Worm (Caenorhabditis elegans): ENCODE results near the gene sos-1.
A peak's percentile ranks its signal among the peaks of the same experiment; 100 is the strongest.
"Not testable (repeated sequence)": the region's sequence is repeated elsewhere in the genome, so short reads cannot be mapped to it uniquely, and the experiment has no call there.

Gene sos-1

DNA sequence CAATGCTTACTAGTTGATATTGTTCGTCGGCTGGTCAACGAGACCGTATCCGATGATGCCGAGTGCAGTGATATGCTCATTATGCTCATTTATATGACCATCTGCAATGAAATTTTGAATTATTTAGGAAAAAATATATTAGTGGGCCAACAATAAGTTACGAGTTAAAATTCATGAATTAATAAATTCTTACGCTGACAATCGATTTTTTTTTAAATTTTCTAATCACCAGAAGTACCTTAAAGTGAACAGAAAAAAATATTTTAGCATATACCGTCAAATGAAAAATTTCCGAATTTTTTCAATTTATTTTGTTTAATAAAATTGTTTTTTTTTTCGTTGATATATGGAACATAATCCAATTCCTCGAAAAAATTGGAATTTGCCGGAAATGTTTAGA lies at the start of gene sos-1:
TSS of gene sos-1 (minus strand) at position 101 of the 400 bp plus-strand sequence.
- TF ChIP-seq him-1 (tag; optimal IDR thresholded peaks at IDR 0.05) (no peak), dao-5 (tag; optimal IDR thresholded peaks at IDR 0.05) (no peak), W03F9.2 (tag; optimal IDR thresholded peaks at IDR 0.05) (no peak)

DNA sequence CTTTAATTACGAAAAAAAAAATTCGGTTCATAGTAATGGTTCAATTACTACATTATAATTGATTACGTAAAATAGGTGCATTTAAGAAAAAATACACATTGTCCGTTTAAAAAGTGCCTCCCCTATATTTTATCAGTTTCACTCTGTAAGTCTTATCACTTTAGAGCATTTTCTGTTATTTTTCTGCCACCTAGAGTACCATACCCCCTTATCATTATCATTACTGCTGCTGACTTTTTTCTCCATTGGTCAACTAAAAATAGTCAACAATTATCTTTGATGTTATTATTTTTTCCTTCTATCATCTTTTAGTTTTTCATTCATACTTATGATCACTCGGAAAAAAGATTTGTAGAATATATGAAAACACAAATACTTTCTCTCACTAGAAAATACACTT lies 49.4 kb upstream of the sos-1 start:
- TF ChIP-seq dao-5 (tag; optimal IDR thresholded peaks at IDR 0.05) = no peak
- TF ChIP-seq him-1 (tag; optimal IDR thresholded peaks at IDR 0.05) = no peak
- no peak for TF ChIP-seq W03F9.2 (tag; optimal IDR thresholded peaks at IDR 0.05)

DNA sequence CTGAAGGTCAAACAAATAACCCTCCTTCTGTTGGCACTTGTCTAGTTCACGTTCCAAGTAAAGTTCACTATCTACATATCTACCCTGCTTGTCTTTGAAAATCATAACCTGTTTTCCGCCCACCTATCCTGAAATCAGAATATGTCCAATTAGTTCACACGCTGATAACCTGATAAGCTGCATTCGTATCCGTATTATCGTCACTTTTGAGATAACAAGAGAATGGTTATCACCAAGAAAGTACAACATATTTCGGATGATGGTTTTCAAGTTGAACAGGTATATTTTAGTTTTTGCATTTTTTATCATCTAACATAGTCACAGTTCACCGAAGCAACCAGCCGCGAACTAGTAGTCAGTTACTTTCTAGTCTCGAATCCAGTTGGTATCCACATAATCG lies 41.7 kb upstream of the sos-1 start:
- no peak for TF ChIP-seq him-1 (tag; optimal IDR thresholded peaks at IDR 0.05)
- TF ChIP-seq W03F9.2 (tag; optimal IDR thresholded peaks at IDR 0.05) = no peak
- TF ChIP-seq dao-5 (tag; optimal IDR thresholded peaks at IDR 0.05) = no peak

DNA sequence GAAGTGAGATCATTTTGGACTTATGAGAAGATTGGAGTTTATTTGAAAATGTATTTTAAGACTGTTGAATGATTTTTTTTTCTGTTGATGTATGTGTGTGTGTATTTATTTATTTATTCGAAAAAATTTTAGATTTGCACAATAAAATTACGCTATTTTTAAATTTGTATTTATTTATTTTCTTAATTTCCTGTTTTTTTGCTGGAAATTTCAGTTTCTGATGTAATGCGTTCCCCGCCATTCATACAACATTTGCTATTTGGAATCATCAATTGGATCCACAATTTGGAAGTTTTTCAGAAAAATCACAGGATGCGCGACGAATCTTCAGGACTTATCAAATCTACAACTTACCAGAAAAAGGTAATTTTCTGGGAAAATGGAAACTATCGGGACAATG lies 35.9 kb upstream of the sos-1 start, which contains the start of gene Y61A9LA.1:
TSS of gene Y61A9LA.1 (plus strand) at position 301 of the 400 bp plus-strand sequence.
- TF ChIP-seq him-1 (tag; optimal IDR thresholded peaks at IDR 0.05) (no peak), dao-5 (tag; optimal IDR thresholded peaks at IDR 0.05) (no peak), W03F9.2 (tag; optimal IDR thresholded peaks at IDR 0.05) (no peak)

DNA sequence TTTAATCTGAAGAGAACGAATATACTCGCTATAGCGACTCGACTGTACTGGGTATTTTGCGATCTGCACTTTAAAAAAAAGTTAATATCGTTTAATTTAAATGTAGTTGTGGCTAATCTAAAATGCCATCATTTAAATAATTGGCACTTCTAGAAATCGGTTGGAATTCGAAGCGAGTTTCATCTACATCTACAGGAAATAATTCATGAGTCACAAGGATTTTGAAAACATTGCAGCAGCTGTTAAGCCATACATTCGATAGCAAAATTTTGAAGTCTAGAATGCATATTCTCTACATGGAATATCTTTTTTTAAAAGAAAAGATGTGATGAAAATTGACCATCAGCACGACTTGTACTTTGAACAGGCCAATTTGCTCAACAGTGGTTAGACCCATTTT lies 31.5 kb upstream of the sos-1 start:
- TF ChIP-seq him-1 (tag; optimal IDR thresholded peaks at IDR 0.05) (no peak), W03F9.2 (tag; optimal IDR thresholded peaks at IDR 0.05) (no peak), dao-5 (tag; optimal IDR thresholded peaks at IDR 0.05) (no peak)

DNA sequence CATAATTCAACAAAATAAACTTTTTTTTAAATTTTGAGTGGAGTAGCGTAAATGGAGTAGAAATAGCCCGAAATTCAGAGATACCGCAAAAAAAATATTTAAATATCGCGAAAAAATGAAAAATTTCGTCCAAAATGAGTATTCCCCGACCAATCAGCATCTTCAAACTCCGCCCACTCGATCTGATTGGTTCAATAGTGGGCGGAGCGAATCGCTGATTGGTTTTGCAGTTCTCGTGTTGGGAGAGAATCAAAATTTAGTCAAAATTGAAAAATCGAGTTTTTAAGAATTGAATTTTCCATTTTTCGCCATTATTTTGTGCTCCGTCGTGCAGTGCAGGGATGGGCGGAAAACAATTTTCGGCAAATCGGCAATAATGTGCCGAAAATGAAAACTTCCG lies 26.4 kb upstream of the sos-1 start:
- TF ChIP-seq dao-5 (tag; optimal IDR thresholded peaks at IDR 0.05) (no peak), W03F9.2 (tag; optimal IDR thresholded peaks at IDR 0.05) (no peak), him-1 (tag; optimal IDR thresholded peaks at IDR 0.05) (no peak)

DNA sequence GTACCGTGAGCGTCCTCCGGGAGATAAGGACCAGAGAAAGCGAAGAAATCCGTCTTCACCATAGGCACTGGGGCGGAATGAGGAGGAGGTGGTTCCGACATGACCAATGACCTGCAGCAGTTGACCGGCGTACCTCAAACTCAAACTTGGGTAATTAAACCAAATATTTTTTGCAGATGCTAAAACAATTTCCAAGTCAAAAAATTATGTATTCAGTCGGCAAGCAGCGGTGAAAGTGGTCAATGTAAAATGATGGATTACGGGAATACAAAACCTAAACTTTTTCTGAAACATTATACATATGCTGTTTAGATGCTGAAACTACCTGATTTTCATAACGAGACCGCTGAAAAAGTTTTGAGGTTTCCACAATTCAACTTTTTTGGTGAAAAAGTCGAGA lies 24.7 kb upstream of the sos-1 start, which contains the start of gene hpo-39:
TSS of gene hpo-39 (minus strand) at position 101 of the 400 bp plus-strand sequence.
- not testable (repeated sequence) for TF ChIP-seq dao-5, him-1, W03F9.2 (tag; optimal IDR thresholded peaks at IDR 0.05)

DNA sequence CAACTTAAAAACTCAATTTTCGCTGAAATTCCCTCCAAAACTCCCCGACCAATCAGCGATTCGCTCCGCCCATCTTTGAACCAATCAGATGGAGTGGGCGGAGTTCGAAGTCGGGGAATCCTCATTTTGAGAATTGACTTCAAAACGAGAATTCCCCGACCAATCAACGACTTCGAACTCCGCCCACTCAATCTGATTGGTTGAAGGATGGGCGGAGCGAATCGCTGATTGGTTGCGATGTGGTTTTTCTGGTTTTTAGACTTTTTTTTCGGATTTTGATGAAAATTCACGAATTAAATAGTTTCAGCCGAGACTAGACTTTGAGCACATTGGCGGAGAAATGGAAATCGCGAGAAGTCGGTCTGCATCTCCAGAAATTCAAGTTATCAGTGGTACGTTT lies 22.9 kb upstream of the sos-1 start:
- TF ChIP-seq W03F9.2 (tag; optimal IDR thresholded peaks at IDR 0.05) (no peak), dao-5 (tag; optimal IDR thresholded peaks at IDR 0.05) (no peak), him-1 (tag; optimal IDR thresholded peaks at IDR 0.05) (no peak)

DNA sequence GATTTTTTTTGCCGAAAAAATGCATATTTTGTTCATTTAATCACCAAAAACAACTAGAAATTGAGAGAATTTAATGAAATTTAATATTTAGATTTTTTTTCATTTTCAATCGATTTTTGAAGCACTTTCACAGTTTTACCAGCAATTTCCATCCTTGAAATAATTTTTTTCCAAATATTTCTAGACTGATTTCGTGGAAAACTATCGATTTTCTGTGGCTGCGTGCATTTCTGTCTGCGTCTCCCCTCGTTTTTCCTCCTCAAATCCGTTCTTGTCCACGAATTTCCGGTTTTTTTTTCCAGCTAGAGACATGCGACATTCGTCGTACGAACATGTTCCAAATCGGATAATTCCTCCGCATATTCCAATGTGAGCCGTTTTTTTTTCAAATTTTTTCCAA lies 21.7 kb upstream of the sos-1 start, which contains the start of gene Y61A9LA.3:
TSS of gene Y61A9LA.3 (plus strand) at position 301 of the 400 bp plus-strand sequence.
- no peak for TF ChIP-seq him-1 (tag; optimal IDR thresholded peaks at IDR 0.05)
- no peak for TF ChIP-seq dao-5 (tag; optimal IDR thresholded peaks at IDR 0.05)
- no peak for TF ChIP-seq W03F9.2 (tag; optimal IDR thresholded peaks at IDR 0.05)

DNA sequence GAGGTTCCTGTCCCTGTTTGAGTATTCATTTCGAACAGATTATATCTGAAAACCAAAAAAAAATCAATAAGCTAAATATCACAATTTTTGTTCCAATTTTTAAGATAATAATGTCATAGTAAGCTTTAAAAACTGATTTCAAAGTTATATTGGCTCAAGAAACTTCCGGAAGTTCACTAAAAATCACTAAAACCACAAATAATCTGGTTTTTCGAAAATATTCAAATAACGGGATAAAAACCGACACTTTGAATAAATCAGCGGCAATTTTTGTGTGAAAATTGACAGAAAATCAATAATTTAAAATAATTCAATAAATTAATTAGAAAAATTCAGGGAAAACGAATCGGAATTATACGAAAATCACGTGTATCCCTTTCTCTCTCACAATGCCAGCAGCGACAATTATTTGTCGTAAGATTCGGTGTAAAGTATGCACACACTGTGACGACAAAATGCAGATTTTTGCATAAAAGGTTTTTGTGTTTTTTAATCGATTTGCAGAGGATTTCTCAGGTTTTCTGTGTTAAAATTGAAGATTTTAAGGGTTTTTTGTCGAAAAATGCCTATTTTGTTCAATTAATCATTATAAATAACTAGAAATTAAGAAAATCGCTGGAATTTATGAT lies 21.0 kb upstream of the sos-1 start, which contains the start of gene sut-2:
TSS of gene sut-2 (minus strand) at position 51 of the 629 bp plus-strand sequence.
- TF ChIP-seq W03F9.2 (tag; optimal IDR thresholded peaks at IDR 0.05) (peak; percentile 38), dao-5 (tag; optimal IDR thresholded peaks at IDR 0.05) (no peak)

DNA sequence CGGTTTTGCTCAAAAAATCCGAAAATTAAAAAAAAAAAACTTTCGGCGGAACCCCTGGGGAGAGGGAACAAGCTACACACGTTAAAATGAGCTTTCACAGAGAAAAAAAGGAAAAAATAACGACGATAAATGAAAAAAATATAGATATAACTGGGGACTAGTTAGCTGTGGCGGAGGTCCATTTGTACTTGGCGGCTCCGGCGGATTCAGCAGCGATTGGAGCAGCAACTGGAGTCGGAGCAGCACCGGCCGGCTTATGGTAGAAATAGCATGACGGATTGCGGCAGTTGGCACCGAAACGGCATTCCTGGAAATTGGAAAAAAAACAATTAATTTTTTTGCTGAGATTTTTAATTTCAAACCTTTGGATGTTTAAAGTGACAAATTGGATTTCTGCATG lies 13.4 kb upstream of the sos-1 start:
- TF ChIP-seq W03F9.2 (tag; optimal IDR thresholded peaks at IDR 0.05) (no peak), him-1 (tag; optimal IDR thresholded peaks at IDR 0.05) (no peak), dao-5 (tag; optimal IDR thresholded peaks at IDR 0.05) (no peak)

DNA sequence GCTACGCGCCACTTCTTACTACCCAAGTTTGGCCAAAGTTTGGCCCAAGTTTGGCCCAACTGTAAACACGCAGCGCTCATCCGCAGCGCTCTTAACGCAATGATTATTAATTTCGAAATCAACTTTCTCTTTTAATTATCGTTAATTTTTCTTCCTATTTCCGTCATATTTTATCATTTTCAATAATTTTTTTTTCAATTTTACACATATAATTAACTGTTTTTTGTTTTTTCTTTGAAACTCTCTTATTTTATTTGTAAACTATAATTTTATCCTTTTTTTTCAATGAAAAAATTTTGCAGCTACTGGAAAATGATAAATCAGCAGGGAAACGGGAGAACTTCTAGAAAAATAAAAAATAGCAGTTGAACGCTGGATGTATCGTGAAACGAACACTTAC lies 11.3 kb upstream of the sos-1 start, which contains the start of gene Y61A9LA.4:
TSS of gene Y61A9LA.4 (plus strand) at position 301 of the 400 bp plus-strand sequence.
- not testable (repeated sequence) for TF ChIP-seq W03F9.2, dao-5, him-1 (tag; optimal IDR thresholded peaks at IDR 0.05)

DNA sequence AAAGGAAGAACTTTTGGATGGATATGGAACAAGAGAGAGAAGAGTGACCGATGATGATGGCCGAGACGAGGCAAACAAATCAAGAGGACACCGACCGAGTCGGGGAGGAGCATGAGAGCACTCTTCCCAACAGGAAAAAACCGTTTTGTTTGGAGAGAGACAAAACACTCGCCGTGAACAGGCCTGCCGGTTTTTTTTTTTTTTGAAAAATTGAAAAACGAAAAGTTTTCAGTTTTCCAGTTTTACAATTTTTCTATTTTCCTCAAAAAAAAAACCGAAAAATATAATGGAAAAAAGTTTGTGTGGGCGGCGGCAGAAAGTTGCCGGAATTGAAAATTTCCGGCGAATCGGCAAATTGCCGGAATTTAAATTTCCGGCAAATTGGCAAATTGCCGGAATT lies 10.6 kb upstream of the sos-1 start, which contains the start of gene Y61A9LA.7:
TSS of gene Y61A9LA.7 (minus strand) at position 101 of the 400 bp plus-strand sequence.
- TF ChIP-seq dao-5 (tag; optimal IDR thresholded peaks at IDR 0.05) (no peak), him-1 (tag; optimal IDR thresholded peaks at IDR 0.05) (no peak), W03F9.2 (tag; optimal IDR thresholded peaks at IDR 0.05) (no peak)

DNA sequence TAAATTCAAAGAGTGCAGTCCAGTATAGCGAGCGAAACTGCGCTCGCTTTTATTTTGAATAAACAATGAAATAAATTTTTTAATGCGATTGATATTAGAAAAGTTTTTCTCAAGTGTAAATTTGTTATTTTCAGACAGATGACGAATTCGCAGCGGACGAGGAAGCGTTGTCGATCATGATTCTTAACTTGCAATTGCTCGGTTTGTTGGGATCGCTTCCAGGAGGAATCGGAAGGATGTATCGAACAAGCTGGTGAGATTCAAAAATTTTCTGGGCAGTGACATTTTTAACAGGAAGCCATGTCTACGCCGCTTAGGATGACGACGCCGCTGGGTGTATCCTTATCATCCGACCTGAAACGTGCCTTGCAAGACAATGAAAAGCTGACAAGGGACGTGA lies 4.5 kb upstream of the sos-1 start, which contains the start of gene Y61A9LA.12:
TSS of gene Y61A9LA.12 (plus strand) at position 301 of the 400 bp plus-strand sequence.
- not testable (repeated sequence) for TF ChIP-seq dao-5, W03F9.2, him-1 (tag; optimal IDR thresholded peaks at IDR 0.05)

Data from whole organism, L4/young adult.